Fruit fly (Drosophila melanogaster) whole organism, embryonic: ENCODE data around the gene Cpr78Cb.

Source experiments
- Antp ChIP-seq: fragments of 200-800 bp; sonication (Bioruptor generic); optimal IDR thresholded peaks from 3 replicates; lab custom pipeline; 2016; ENCODE audit warnings: missing biosample characterization, missing genetic modification characterization
- Atf-2 ChIP-seq: fragments of 200-800 bp; sonication (Bioruptor generic); optimal IDR thresholded peaks from 2 replicates; lab custom pipeline; 2016; ENCODE audit warnings: missing biosample characterization, missing genetic modification characterization
- CG11695 ChIP-seq: fragments of 200-800 bp; sonication (Bioruptor generic); IDR thresholded peaks from 3 replicates; pipeline ENCODE4 v1.3.6; 2022; ENCODE audit warnings: missing biosample characterization, missing genetic modification characterization
- CG13287 ChIP-seq: fragments of 200-800 bp; sonication (Bioruptor generic); IDR thresholded peaks from 2 replicates; pipeline ENCODE4 v1.3.6; 2022; ENCODE audit warnings: missing biosample characterization, missing genetic modification characterization; ENCODE audit not compliant: partially characterized antibody
- CG14050 ChIP-seq: fragments of 200-800 bp; sonication (Bioruptor generic); IDR thresholded peaks from 3 replicates; pipeline ENCODE4 v1.3.6; 2022; ENCODE audit warnings: missing biosample characterization, missing genetic modification characterization
- CG15073 ChIP-seq: fragments of 200-800 bp; sonication (Bioruptor generic); optimal IDR thresholded peaks from 2 replicates; lab custom pipeline; 2016; ENCODE audit warnings: missing biosample characterization, missing genetic modification characterization
- CG15479 ChIP-seq: fragments of 200-800 bp; sonication (Bioruptor generic); optimal IDR thresholded peaks from 3 replicates; lab custom pipeline; 2019; ENCODE audit warnings: missing biosample characterization, mild to moderate bottlenecking, missing genetic modification characterization, moderate library complexity
- CG15601 ChIP-seq: fragments of 200-800 bp; sonication (Bioruptor generic); optimal IDR thresholded peaks from 3 replicates; lab custom pipeline; 2019; ENCODE audit warnings: missing biosample characterization, mild to moderate bottlenecking, missing genetic modification characterization, moderate library complexity
- CG1647 ChIP-seq: fragments of 200-800 bp; sonication (Bioruptor generic); optimal IDR thresholded peaks from 3 replicates; lab custom pipeline; 2016; ENCODE audit warnings: missing biosample characterization, missing genetic modification characterization
- CG17829 ChIP-seq: fragments of 200-800 bp; optimal IDR thresholded peaks from 2 replicates; lab custom pipeline; 2019; ENCODE audit warnings: missing biosample characterization, mild to moderate bottlenecking, missing genetic modification characterization, moderate library complexity
- CG2116 ChIP-seq: fragments of 200-800 bp; sonication (Bioruptor generic); optimal IDR thresholded peaks from 3 replicates; lab custom pipeline; 2018; ENCODE audit warnings: missing biosample characterization, mild to moderate bottlenecking, missing genetic modification characterization
- CG2120 ChIP-seq: fragments of 200-800 bp; sonication (Bioruptor generic); optimal IDR thresholded peaks from 3 replicates; lab custom pipeline; 2016; ENCODE audit warnings: missing biosample characterization, missing genetic modification characterization
- CG2199 ChIP-seq: fragments of 200-800 bp; sonication (Bioruptor generic); IDR thresholded peaks from 3 replicates; pipeline ENCODE4 v1.3.6; 2022; ENCODE audit warnings: missing biosample characterization, missing genetic modification characterization
- CG32532 ChIP-seq: fragments of 200-800 bp; sonication (Bioruptor generic); IDR thresholded peaks from 2 replicates; pipeline ENCODE4 v1.3.6; 2022; ENCODE audit warnings: missing biosample characterization, missing genetic modification characterization
- CG33557 ChIP-seq: fragments of 200-800 bp; sonication (Bioruptor generic); optimal IDR thresholded peaks from 2 replicates; lab custom pipeline; 2019; ENCODE audit warnings: missing biosample characterization, mild to moderate bottlenecking, missing genetic modification characterization, moderate library complexity
- CG3847 ChIP-seq: fragments of 200-800 bp; sonication (Bioruptor generic); IDR thresholded peaks from 2 replicates; pipeline ENCODE4 v1.3.6; 2022; ENCODE audit warnings: missing biosample characterization, missing genetic modification characterization
- CG4404 ChIP-seq: fragments of 200-800 bp; sonication (Bioruptor generic); IDR thresholded peaks from 2 replicates; pipeline ENCODE4 v1.3.6; 2022; ENCODE audit warnings: missing biosample characterization, missing genetic modification characterization
- CG5180 ChIP-seq: fragments of 200-800 bp; sonication (Bioruptor generic); optimal IDR thresholded peaks from 3 replicates; lab custom pipeline; 2017; ENCODE audit warnings: missing biosample characterization, missing genetic modification characterization, mild to moderate bottlenecking, moderate library complexity, missing genetic modification reagents
- CG6683 ChIP-seq: fragments of 200-800 bp; sonication (Bioruptor generic); optimal IDR thresholded peaks from 2 replicates; lab custom pipeline; 2017; ENCODE audit warnings: missing biosample characterization, mild to moderate bottlenecking, missing genetic modification characterization, missing genetic modification reagents
- CG7271 ChIP-seq: fragments of 200-800 bp; sonication (Bioruptor generic); optimal IDR thresholded peaks from 2 replicates; lab custom pipeline; 2018; ENCODE audit warnings: missing biosample characterization, mild to moderate bottlenecking, missing genetic modification characterization, moderate library complexity
- CrebB ChIP-seq: fragments of 200-800 bp; sonication (Bioruptor generic); optimal IDR thresholded peaks from 3 replicates; lab custom pipeline; 2018; ENCODE audit warnings: missing biosample characterization, mild to moderate bottlenecking, missing genetic modification characterization
- Dip3 ChIP-seq: fragments of 200-800 bp; sonication (Bioruptor generic); optimal IDR thresholded peaks from 3 replicates; lab custom pipeline; 2016; ENCODE audit warnings: missing biosample characterization, missing genetic modification characterization
- Dll ChIP-seq: fragments of 200-800 bp; sonication (Bioruptor generic); IDR thresholded peaks from 4 replicates; pipeline ENCODE4 v1.3.6; 2022; ENCODE audit warnings: missing biosample characterization, missing genetic modification characterization; ENCODE audit not compliant: partially characterized antibody
- Ets65A ChIP-seq: fragments of 200-800 bp; sonication (Bioruptor generic); peaks from one replicate; lab custom pipeline; 2016; ENCODE audit warnings: missing biosample characterization, missing genetic modification characterization
- GATAe ChIP-seq: fragments of 200-800 bp; sonication (Bioruptor generic); conservative IDR thresholded peaks from 2 replicates; pipeline ENCODE4 v1.3.6; 2022; ENCODE audit warnings: missing biosample characterization, missing genetic modification characterization
- Hand ChIP-seq: fragments of 200-800 bp; sonication (Bioruptor generic); optimal IDR thresholded peaks from 2 replicates; lab custom pipeline; 2017; ENCODE audit warnings: mild to moderate bottlenecking, missing biosample characterization, missing genetic modification reagents, missing genetic modification characterization
- Hsf ChIP-seq: fragments of 200-800 bp; sonication (Bioruptor generic); optimal IDR thresholded peaks from 3 replicates; lab custom pipeline; 2016; ENCODE audit warnings: missing biosample characterization, missing genetic modification characterization
- Lpt ChIP-seq: fragments of >200 bp; optimal IDR thresholded peaks from 2 replicates; lab custom pipeline; 2018; ENCODE audit warnings: missing biosample characterization, missing genetic modification characterization
- Oli ChIP-seq: fragments of 200-800 bp; sonication (Bioruptor generic); optimal IDR thresholded peaks from 2 replicates; lab custom pipeline; 2018; ENCODE audit warnings: missing biosample characterization, mild to moderate bottlenecking, missing genetic modification characterization, moderate library complexity
- Sry-β ChIP-seq: fragments of 200-800 bp; sonication (Bioruptor generic); optimal IDR thresholded peaks from 2 replicates; lab custom pipeline; 2018; ENCODE audit warnings: missing biosample characterization, mild to moderate bottlenecking, missing genetic modification characterization, moderate library complexity
- Ssrp ChIP-seq: fragments of 200-800 bp; sonication (Bioruptor generic); optimal IDR thresholded peaks from 2 replicates; lab custom pipeline; 2018; ENCODE audit warnings: missing biosample characterization, mild to moderate bottlenecking, missing genetic modification characterization, moderate library complexity
- Tbp ChIP-seq: fragments of >200 bp; optimal IDR thresholded peaks from 2 replicates; lab custom pipeline; 2018; ENCODE audit warnings: missing biosample characterization, missing genetic modification characterization
- ac ChIP-seq: fragments of 200-800 bp; sonication (Bioruptor generic); optimal IDR thresholded peaks from 3 replicates; lab custom pipeline; 2017; ENCODE audit warnings: missing biosample characterization, mild to moderate bottlenecking, missing genetic modification characterization
- az2 ChIP-seq: fragments of 200-800 bp; sonication (Bioruptor generic); optimal IDR thresholded peaks from 3 replicates; lab custom pipeline; 2016; ENCODE audit warnings: missing biosample characterization, missing genetic modification characterization
- bab2 ChIP-seq: fragments of 200-800 bp; sonication (Bioruptor generic); optimal IDR thresholded peaks from 2 replicates; lab custom pipeline; 2016; ENCODE audit warnings: missing biosample characterization, missing genetic modification characterization
- bsh ChIP-seq, 2 experiments: fragments of 200-800 bp; sonication (Bioruptor generic); optimal IDR thresholded peaks; 2 replicates each; lab custom pipeline; 2017 to 2018; ENCODE audit warnings: mild to moderate bottlenecking in 2 of 2, missing biosample characterization in 2 of 2, missing genetic modification characterization in 2 of 2, moderate library complexity in 1 of 2
- chm ChIP-seq: fragments of 200-800 bp; sonication (Bioruptor generic); IDR thresholded peaks from 2 replicates; pipeline ENCODE4 v1.3.6; 2022; ENCODE audit warnings: missing biosample characterization, missing genetic modification characterization
- cwo ChIP-seq: fragments of 200-800 bp; sonication (Bioruptor generic); optimal IDR thresholded peaks from 3 replicates; lab custom pipeline; 2017; ENCODE audit warnings: missing biosample characterization, missing genetic modification characterization, mild to moderate bottlenecking, moderate library complexity, missing genetic modification reagents
- fd96Cb ChIP-seq: fragments of 200-800 bp; sonication (Bioruptor generic); optimal IDR thresholded peaks from 2 replicates; lab custom pipeline; 2018; ENCODE audit warnings: missing biosample characterization, mild to moderate bottlenecking, missing genetic modification characterization, moderate library complexity
- fu2 ChIP-seq: fragments of 200-800 bp; sonication (Bioruptor generic); optimal IDR thresholded peaks from 2 replicates; lab custom pipeline; 2016; ENCODE audit warnings: missing biosample characterization, missing genetic modification characterization
- gsb ChIP-seq: fragments of 200-800 bp; sonication (Bioruptor generic); IDR thresholded peaks from 2 replicates; pipeline ENCODE4 v1.3.6; 2022; ENCODE audit warnings: missing biosample characterization, missing genetic modification characterization
- hbn ChIP-seq: fragments of 200-800 bp; sonication (Bioruptor generic); IDR thresholded peaks from 2 replicates; pipeline ENCODE4 v1.3.6; 2022; ENCODE audit warnings: missing biosample characterization, missing genetic modification characterization; ENCODE audit not compliant: partially characterized antibody
- mirr ChIP-seq: fragments of 200-800 bp; sonication (Bioruptor generic); optimal IDR thresholded peaks from 3 replicates; lab custom pipeline; 2018; ENCODE audit warnings: missing biosample characterization, mild to moderate bottlenecking, missing genetic modification characterization
- nerfin-1 ChIP-seq: fragments of 200-800 bp; sonication (Bioruptor generic); optimal IDR thresholded peaks from 3 replicates; lab custom pipeline; 2019; ENCODE audit warnings: missing biosample characterization, mild to moderate bottlenecking, missing genetic modification characterization, moderate library complexity
- pb ChIP-seq: fragments of 200-800 bp; sonication (Bioruptor generic); optimal IDR thresholded peaks from 3 replicates; lab custom pipeline; 2016; ENCODE audit warnings: missing biosample characterization, missing genetic modification characterization
- pita ChIP-seq: fragments of 200-800 bp; sonication (Bioruptor generic); optimal IDR thresholded peaks from 2 replicates; lab custom pipeline; 2017; ENCODE audit warnings: missing biosample characterization, mild to moderate bottlenecking, missing genetic modification characterization
- ranshi ChIP-seq: fragments of 200-800 bp; sonication (Bioruptor generic); IDR thresholded peaks from 2 replicates; pipeline ENCODE4 v1.3.6; 2022; ENCODE audit warnings: missing biosample characterization, missing genetic modification characterization
- schlank ChIP-seq: fragments of 200-800 bp; sonication (Bioruptor generic); optimal IDR thresholded peaks from 2 replicates; lab custom pipeline; 2018; ENCODE audit warnings: missing biosample characterization, mild to moderate bottlenecking, missing genetic modification characterization
- seq ChIP-seq: fragments of 200-800 bp; sonication (Bioruptor generic); IDR thresholded peaks from 2 replicates; pipeline ENCODE4 v1.3.6; 2022; ENCODE audit warnings: missing biosample characterization, missing genetic modification characterization
- so ChIP-seq: fragments of 200-800 bp; sonication (Bioruptor generic); IDR thresholded peaks from 3 replicates; pipeline ENCODE4 v1.3.6; 2022; ENCODE audit warnings: missing biosample characterization, missing genetic modification characterization
- toy ChIP-seq: fragments of 200-800 bp; sonication (Bioruptor generic); IDR thresholded peaks from 2 replicates; pipeline ENCODE4 v1.3.6; 2022; ENCODE audit warnings: missing biosample characterization, missing genetic modification characterization

Cpr78Cb gene

DNA sequence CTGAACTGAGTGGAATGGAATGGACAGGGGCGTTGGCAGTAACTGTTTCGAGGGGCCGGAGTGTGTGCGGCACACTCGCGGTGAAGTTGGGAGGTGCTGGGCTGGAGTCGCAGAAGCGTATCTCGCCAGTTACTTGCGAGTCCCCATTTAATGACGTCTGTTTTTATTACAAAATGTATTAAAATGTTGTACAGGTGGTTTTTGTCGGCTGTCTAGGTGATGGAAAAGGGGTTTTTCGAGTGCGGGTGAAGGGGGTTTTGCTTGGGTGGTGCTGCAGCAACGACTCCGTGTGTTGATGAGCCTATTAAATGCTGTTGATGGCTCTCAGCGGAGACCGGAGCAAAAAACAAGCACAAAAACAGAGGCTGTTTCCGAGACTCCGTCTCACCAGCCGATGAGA is 42.9 kb upstream of the Cpr78Cb start (continued):
- TF ChIP-seq CG15479 (GFP tag; lab: Kevin White, UChicago) (no peak), Oli (peak; percentile 15), Hand (GFP tag; lab: Kevin White, UChicago) (no peak), bab2 (GFP tag; lab: Kevin White, UChicago) (no peak), CG32532 (GFP tag; lab: Robert Waterston, UW) (peak; percentile 42; the same call in 1 of the 2 replicates), ac (no peak), Sry-β (no peak), gsb (no peak), pita (no peak), Atf-2 (no peak), fu2 (GFP tag; lab: Kevin White, UChicago) (no peak), CG14050 (no peak), ranshi (GFP tag; lab: Robert Waterston, UW) (0 out of 2 replicates have a peak, but pooled peaks have one; percentile 21), cwo (no peak), pb (no peak), fd96Cb (tag; lab: Kevin White, UChicago) (no peak), Dip3 (GFP tag; lab: Kevin White, UChicago) (no peak), Ssrp (tag; lab: Kevin White, UChicago) (no peak), seq (GFP tag; lab: Robert Waterston, UW) (peak; percentile 38; the same call in 1 of the 2 replicates), Lpt (GFP tag; lab: Kevin White, UChicago) (no peak), CG17829 (no peak), Ets65A (GFP tag; lab: Kevin White, UChicago) (no peak), CG2120 (GFP tag; lab: Kevin White, UChicago) (peak; percentile 36), schlank (tag; lab: Kevin White, UChicago) (no peak), Antp (GFP tag; lab: Kevin White, UChicago) (peak; percentile 14), hbn (GFP tag; lab: Robert Waterston, UW) (no peak), GATAe (GFP tag; lab: Robert Waterston, UW) (no peak), CG2116 (GFP tag; lab: Kevin White, UChicago) (no peak), Tbp (GFP tag; lab: Kevin White, UChicago) (no peak), CG15601 (tag; lab: Kevin White, UChicago) (no peak), CG1647 (no peak), CG3847 (GFP tag; lab: Robert Waterston, UW) (0 out of 2 replicates have a peak, but pooled peaks have one; percentile 33), CG4404 (no peak), CG33557 (GFP tag; lab: Kevin White, UChicago) (no peak), chm (GFP tag; lab: Robert Waterston, UW) (no peak), bsh (GFP tag; optimal IDR thresholded peaks at IDR 0.05; lab: Kevin White, UChicago) (peak; percentile 18 to 42), Hsf (no peak), CG6683 (GFP tag; lab: Kevin White, UChicago) (no peak), Dll (GFP tag; lab: Robert Waterston, UW) (0 out of 4 replicates have a peak, but pooled peaks have one; percentile 12), CG11695 (GFP tag; lab: Robert Waterston, UW) (0 out of 3 replicates have a peak, but pooled peaks have one; percentile 45), nerfin-1 (tag; lab: Kevin White, UChicago) (no peak), CG7271 (tag; lab: Kevin White, UChicago) (no peak), toy (GFP tag; lab: Robert Waterston, UW) (no peak), CG2199 (no peak), mirr (GFP tag; lab: Kevin White, UChicago) (no peak), az2 (GFP tag; lab: Kevin White, UChicago) (peak; percentile 42), CG5180 (no peak), CG13287 (GFP tag; lab: Robert Waterston, UW) (no peak), CG15073 (no peak), so (GFP tag; lab: Robert Waterston, UW) (peak; percentile 44; the same call in 1 of the 3 replicates), CrebB (tag; lab: Kevin White, UChicago) (no peak)
